Worm (Caenorhabditis elegans) whole organism, L2 larva: Measurements from ENCODE around the gene srx-84.

Experiments
- F13H6.1 ChIP-seq: sonication (generic microtip); optimal IDR thresholded peaks from 2 replicates; lab custom pipeline; 2016; ENCODE audit warnings: missing genetic modification characterization, missing compliant biosample characterization
- R02D3.7 ChIP-seq: fragments of 150-350 bp; optimal IDR thresholded peaks from 2 replicates; lab custom pipeline; 2014; ENCODE audit warnings: missing biosample characterization, missing genetic modification characterization
- Y55F3AM.14 ChIP-seq: fragments of 200-800 bp; sonication (Bioruptor generic); optimal IDR thresholded peaks from 2 replicates; lab custom pipeline; 2018; ENCODE audit warnings: mild to moderate bottlenecking, missing genetic modification characterization, missing compliant biosample characterization
- ZK546.5 ChIP-seq: sonication (generic microtip); optimal IDR thresholded peaks from 2 replicates; lab custom pipeline; 2017; ENCODE audit warnings: missing biosample characterization, missing genetic modification characterization
- alr-1 ChIP-seq: fragments of 150-350 bp; optimal IDR thresholded peaks from 2 replicates; lab custom pipeline; 2014; ENCODE audit warnings: missing biosample characterization, missing genetic modification characterization
- ama-1 ChIP-seq: fragments of 150-350 bp; optimal IDR thresholded peaks from 2 replicates; lab custom pipeline; 2018; ENCODE audit warnings: inconsistent platforms
- blmp-1 ChIP-seq: sonication (generic microtip); optimal IDR thresholded peaks from 2 replicates; lab custom pipeline; 2017; ENCODE audit warnings: missing genetic modification characterization, mild to moderate bottlenecking, missing compliant biosample characterization, antibody characterized with exemption, moderate library complexity; ENCODE audit not compliant: insufficient read depth
- ceh-16 ChIP-seq: fragments of 150-350 bp; optimal IDR thresholded peaks from 2 replicates; lab custom pipeline; 2014; ENCODE audit warnings: missing biosample characterization, missing genetic modification characterization
- ceh-82 ChIP-seq: fragments of 150-350 bp; optimal IDR thresholded peaks from 2 replicates; lab custom pipeline; 2014; ENCODE audit warnings: missing biosample characterization, missing genetic modification characterization
- egl-27 ChIP-seq: sonication (generic microtip); optimal IDR thresholded peaks from 3 replicates; lab custom pipeline; 2017; ENCODE audit warnings: missing biosample characterization, missing genetic modification reagents, missing genetic modification characterization
- elt-1 ChIP-seq: fragments of 150-350 bp; optimal IDR thresholded peaks from 2 replicates; lab custom pipeline; 2014; ENCODE audit warnings: missing biosample characterization, missing genetic modification characterization
- fos-1 ChIP-seq: fragments of 150-350 bp; optimal IDR thresholded peaks from 2 replicates; lab custom pipeline; 2014; ENCODE audit warnings: missing biosample characterization, missing genetic modification characterization
- gmeb-1 ChIP-seq: fragments of 150-350 bp; optimal IDR thresholded peaks from 2 replicates; lab custom pipeline; 2014; ENCODE audit warnings: missing biosample characterization, missing genetic modification characterization
- lin-11 ChIP-seq: fragments of 150-350 bp; sonication (generic microtip); optimal IDR thresholded peaks from 2 replicates; lab custom pipeline; 2014; ENCODE audit warnings: missing biosample characterization, missing genetic modification characterization, inconsistent platforms, mixed read lengths
- lin-13 ChIP-seq: fragments of 150-350 bp; optimal IDR thresholded peaks from 2 replicates; lab custom pipeline; 2014; ENCODE audit warnings: missing biosample characterization, missing genetic modification reagents, missing genetic modification characterization
- lin-39 ChIP-seq: fragments of 150-350 bp; optimal IDR thresholded peaks from 2 replicates; lab custom pipeline; 2014; ENCODE audit warnings: missing biosample characterization, missing genetic modification reagents, missing genetic modification characterization
- lsy-2 ChIP-seq, 2 experiments: fragments of 150-350 bp in 1 of 2; sonication (generic microtip) in 1 of 2; optimal IDR thresholded peaks; 2 replicates each; lab custom pipeline; 2014 to 2017; ENCODE audit warnings: missing biosample characterization in 2 of 2, missing genetic modification characterization in 2 of 2
- mab-5 ChIP-seq: fragments of 150-350 bp; optimal IDR thresholded peaks from 2 replicates; lab custom pipeline; 2014; ENCODE audit warnings: missing biosample characterization, missing genetic modification characterization
- mdl-1 ChIP-seq, 2 experiments: fragments of 150-350 bp in 1 of 2; sonication (generic microtip) in 1 of 2; optimal IDR thresholded peaks; 2 replicates each; lab custom pipeline; 2017; ENCODE audit warnings: missing biosample characterization in 2 of 2, missing genetic modification characterization in 2 of 2
- nhr-11 ChIP-seq: fragments of 150-350 bp; optimal IDR thresholded peaks from 2 replicates; lab custom pipeline; 2014; ENCODE audit warnings: missing biosample characterization, missing genetic modification characterization
- nhr-12 ChIP-seq: fragments of 150-350 bp; optimal IDR thresholded peaks from 2 replicates; lab custom pipeline; 2014; ENCODE audit warnings: missing biosample characterization, missing genetic modification characterization
- nhr-129 ChIP-seq: fragments of 150-350 bp; optimal IDR thresholded peaks from 2 replicates; lab custom pipeline; 2014; ENCODE audit warnings: missing biosample characterization, missing genetic modification characterization
- nhr-21 ChIP-seq: fragments of 150-350 bp; optimal IDR thresholded peaks from 2 replicates; lab custom pipeline; 2014; ENCODE audit warnings: missing biosample characterization, missing genetic modification characterization
- nhr-23 ChIP-seq: fragments of 150-350 bp; optimal IDR thresholded peaks from 2 replicates; lab custom pipeline; 2014; ENCODE audit warnings: missing biosample characterization, missing genetic modification reagents, missing genetic modification characterization
- nhr-6 ChIP-seq: fragments of 150-350 bp; optimal IDR thresholded peaks from 2 replicates; lab custom pipeline; 2014; ENCODE audit warnings: missing biosample characterization, missing genetic modification characterization
- nhr-77 ChIP-seq: fragments of 150-350 bp; optimal IDR thresholded peaks from 2 replicates; lab custom pipeline; 2014; ENCODE audit warnings: missing biosample characterization, missing genetic modification characterization
- sma-3 ChIP-seq: sonication (generic microtip); optimal IDR thresholded peaks from 2 replicates; lab custom pipeline; 2016; ENCODE audit warnings: missing genetic modification reagents, missing genetic modification characterization, missing compliant biosample characterization
- sma-9 ChIP-seq, 2 experiments: fragments of 150-350 bp in 1 of 2; sonication (generic microtip) in 1 of 2; optimal IDR thresholded peaks; 2 replicates each; lab custom pipeline; 2014 to 2016; ENCODE audit warnings: missing genetic modification characterization in 2 of 2, mild to moderate bottlenecking in 1 of 2, missing biosample characterization in 1 of 2, missing compliant biosample characterization in 1 of 2, missing genetic modification reagents in 1 of 2, moderate library complexity in 1 of 2
- snpc-4 ChIP-seq: fragments of 150-350 bp; optimal IDR thresholded peaks from 2 replicates; lab custom pipeline; 2014; ENCODE audit warnings: missing biosample characterization, missing genetic modification characterization
- unc-39 ChIP-seq: fragments of 150-350 bp; optimal IDR thresholded peaks from 2 replicates; lab custom pipeline; 2014; ENCODE audit warnings: missing biosample characterization, missing genetic modification characterization
- unc-62 ChIP-seq: fragments of 150-350 bp; optimal IDR thresholded peaks from 2 replicates; lab custom pipeline; 2014; ENCODE audit warnings: missing biosample characterization, missing genetic modification reagents, missing genetic modification characterization
- zag-1 ChIP-seq: fragments of 150-350 bp; optimal IDR thresholded peaks from 2 replicates; lab custom pipeline; 2014; ENCODE audit warnings: missing biosample characterization, missing genetic modification characterization
- ztf-1 ChIP-seq: fragments of 200-800 bp; sonication (Bioruptor generic); conservative IDR thresholded peaks from 2 replicates; pipeline ENCODE4 v1.3.6; 2022; ENCODE audit warnings: missing genetic modification characterization, missing compliant biosample characterization
- ztf-4 ChIP-seq: fragments of 150-350 bp; optimal IDR thresholded peaks from 2 replicates; lab custom pipeline; 2014; ENCODE audit warnings: missing biosample characterization, missing genetic modification characterization

srx-84 gene

DNA sequence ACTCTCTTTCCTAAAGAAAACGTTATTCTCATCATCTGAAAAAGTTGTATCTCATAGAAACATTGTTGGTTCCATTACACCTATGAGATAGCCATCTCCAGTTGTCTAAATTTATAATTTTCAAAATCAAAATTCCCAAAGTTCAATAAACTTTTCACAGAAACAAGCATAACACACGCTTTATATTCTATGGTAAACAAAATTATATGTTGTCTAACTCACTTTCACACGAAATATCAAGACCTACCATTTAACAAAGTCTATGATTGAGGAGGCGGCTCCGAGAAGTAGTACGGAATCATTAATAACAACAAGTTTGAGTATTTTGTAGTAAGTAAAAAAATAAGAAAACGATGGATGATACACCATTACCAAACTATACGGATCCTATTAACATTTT is at the start of gene srx-84:
Gene srx-84, plus strand, starts transcription at position 301 of the 400 bp plus-strand sequence.
- TF ChIP-seq lin-11 (tag; lab: Kevin White, UChicago) (no peak), gmeb-1 (no peak), nhr-6 (no peak), mdl-1 (tag; optimal IDR thresholded peaks at IDR 0.05; lab: Kevin White, UChicago) (no peak), lin-13 (GFP tag; lab: Kevin White, UChicago) (no peak), egl-27 (tag; lab: Kevin White, UChicago) (no peak), nhr-11 (tag; lab: Kevin White, UChicago) (no peak), lsy-2 (tag; optimal IDR thresholded peaks at IDR 0.05; lab: Kevin White, UChicago) (no peak), ceh-16 (tag; lab: Kevin White, UChicago) (no peak), unc-62 (no peak), alr-1 (no peak), R02D3.7 (tag; lab: Kevin White, UChicago) (no peak), nhr-23 (tag; lab: Kevin White, UChicago) (no peak), ZK546.5 (tag; lab: Kevin White, UChicago) (no peak), nhr-77 (tag; lab: Kevin White, UChicago) (no peak), sma-3 (GFP tag; lab: Kevin White, UChicago) (no peak), ama-1 (no peak)

DNA sequence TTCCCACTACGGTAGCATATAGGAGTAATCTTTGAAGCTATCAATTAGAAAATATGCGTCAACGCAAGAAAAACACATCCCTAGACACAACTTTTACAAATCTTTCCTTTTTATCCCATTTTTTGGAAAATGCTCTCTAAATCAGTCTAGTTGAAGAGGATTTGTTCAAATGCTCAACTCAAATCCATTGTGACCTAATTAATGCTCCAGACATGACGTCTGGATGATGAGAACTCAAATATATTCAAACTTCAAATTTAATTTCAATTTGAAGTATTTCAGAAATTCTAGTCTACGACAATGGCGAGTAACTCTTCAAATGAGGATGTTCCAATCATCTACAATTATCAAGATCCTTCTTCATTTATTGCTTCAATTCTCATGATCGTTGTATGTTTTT is 46.5 kb upstream of the srx-84 start, which contains the start of gene srx-85:
Gene srx-85, plus strand, starts transcription at position 301 of the 400 bp plus-strand sequence.
- TF ChIP-seq snpc-4 (tag; lab: Kevin White, UChicago) (no peak), mab-5 (tag; lab: Kevin White, UChicago) (no peak), ceh-82 (tag; lab: Kevin White, UChicago) (no peak), lin-39 (no peak), lsy-2 (tag; optimal IDR thresholded peaks at IDR 0.05; lab: Kevin White, UChicago) (no peak), nhr-12 (tag; lab: Kevin White, UChicago) (no peak), ZK546.5 (tag; lab: Kevin White, UChicago) (no peak)

DNA sequence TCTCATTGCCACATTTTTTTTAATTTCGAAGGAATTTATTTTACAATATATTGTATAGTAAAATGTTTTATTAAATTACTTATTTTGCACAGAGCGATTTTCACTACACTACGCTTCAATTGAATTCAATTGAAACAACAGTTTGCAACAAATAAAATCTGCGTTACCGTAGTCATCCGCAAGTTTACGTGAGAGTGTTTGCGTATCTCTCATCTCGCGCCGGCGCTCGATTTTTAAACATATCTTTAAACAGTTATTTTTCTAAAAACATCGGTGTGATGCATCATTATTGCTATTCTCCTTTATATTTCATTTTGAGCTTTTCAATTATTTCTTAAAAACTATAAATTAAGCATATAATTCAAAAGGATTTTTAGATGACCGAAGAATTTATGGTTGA is 44.6 kb upstream of the srx-84 start, which contains the start of gene duo-1:
Gene duo-1, plus strand, starts transcription at position 371 of the 400 bp plus-strand sequence.
- TF ChIP-seq Y55F3AM.14 (GFP tag; lab: Kevin White, UChicago) (no peak), lin-39 (no peak), F13H6.1 (tag; lab: Kevin White, UChicago) (no peak)

DNA sequence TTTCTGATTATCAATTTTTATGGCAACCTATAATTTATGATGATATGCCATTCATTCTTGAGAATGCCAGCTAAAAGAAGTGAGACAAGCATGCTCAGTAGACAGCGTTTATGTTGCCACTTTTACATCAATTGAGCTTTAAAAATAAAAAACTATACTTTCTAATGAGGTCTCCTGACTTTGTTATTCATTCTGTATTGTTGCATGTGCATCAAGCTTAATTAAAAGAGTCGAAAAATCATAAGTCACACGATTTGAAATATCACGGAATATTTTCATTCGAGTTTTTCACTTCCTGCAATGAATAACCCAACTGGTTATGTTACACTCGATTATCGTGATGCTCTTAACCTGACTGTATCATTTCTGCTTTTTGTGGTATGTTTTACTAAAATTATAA is 36.3 kb upstream of the srx-84 start, which contains the start of gene srx-86:
Gene srx-86, plus strand, starts transcription at position 301 of the 400 bp plus-strand sequence.
- TF ChIP-seq nhr-129 = no peak
- no peak for TF ChIP-seq fos-1 (tag; lab: Kevin White, UChicago)
- no peak for TF ChIP-seq unc-39 (tag; lab: Kevin White, UChicago)
- TF ChIP-seq ztf-1 (GFP tag; lab: Robert Waterston, UW) = no peak
- no peak for TF ChIP-seq elt-1
- TF ChIP-seq ama-1 = no peak
- no peak for TF ChIP-seq blmp-1 (tag; lab: Kevin White, UChicago)
- no peak for TF ChIP-seq sma-3 (GFP tag; lab: Kevin White, UChicago)
- TF ChIP-seq lin-11 (tag; lab: Kevin White, UChicago) = no peak
- no peak for TF ChIP-seq zag-1 (tag; lab: Kevin White, UChicago)
- TF ChIP-seq mab-5 (tag; lab: Kevin White, UChicago) = no peak
- no peak for TF ChIP-seq nhr-21 (tag; lab: Kevin White, UChicago)

DNA sequence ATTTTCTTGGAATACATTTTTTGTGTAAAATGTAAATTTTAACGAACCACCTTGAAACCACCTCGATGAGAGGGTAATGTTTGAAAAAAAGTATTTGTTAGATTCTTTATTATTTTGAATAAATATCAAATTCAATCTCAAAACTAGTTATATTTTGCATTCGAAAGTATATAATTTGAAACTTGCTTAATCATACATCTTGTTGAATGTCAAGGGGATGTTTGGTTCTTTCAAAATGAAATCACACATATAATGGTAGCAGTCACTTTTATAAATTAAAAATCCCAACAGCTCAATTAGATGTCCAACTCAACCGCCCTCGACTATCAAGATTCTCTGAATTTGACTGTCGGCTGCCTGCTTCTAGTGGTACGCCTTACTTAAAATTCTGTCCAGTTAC is 34.3 kb upstream of the srx-84 start, which contains the start of gene srx-87:
Gene srx-87, plus strand, starts transcription at position 301 of the 400 bp plus-strand sequence.
- TF ChIP-seq ZK546.5 (tag; lab: Kevin White, UChicago) (no peak), sma-9 (GFP tag; optimal IDR thresholded peaks at IDR 0.05; lab: Kevin White, UChicago) (no peak), sma-9 (tag; optimal IDR thresholded peaks at IDR 0.05; lab: Kevin White, UChicago) (no peak), alr-1 (no peak), ceh-16 (tag; lab: Kevin White, UChicago) (no peak), ztf-1 (GFP tag; lab: Robert Waterston, UW) (no peak), ztf-4 (tag; lab: Kevin White, UChicago) (no peak), unc-39 (tag; lab: Kevin White, UChicago) (no peak), mab-5 (tag; lab: Kevin White, UChicago) (no peak), nhr-11 (tag; lab: Kevin White, UChicago) (no peak), sma-3 (GFP tag; lab: Kevin White, UChicago) (no peak)
